Fruit fly (Drosophila melanogaster): ENCODE data around the gene CG33271.

DNA sequence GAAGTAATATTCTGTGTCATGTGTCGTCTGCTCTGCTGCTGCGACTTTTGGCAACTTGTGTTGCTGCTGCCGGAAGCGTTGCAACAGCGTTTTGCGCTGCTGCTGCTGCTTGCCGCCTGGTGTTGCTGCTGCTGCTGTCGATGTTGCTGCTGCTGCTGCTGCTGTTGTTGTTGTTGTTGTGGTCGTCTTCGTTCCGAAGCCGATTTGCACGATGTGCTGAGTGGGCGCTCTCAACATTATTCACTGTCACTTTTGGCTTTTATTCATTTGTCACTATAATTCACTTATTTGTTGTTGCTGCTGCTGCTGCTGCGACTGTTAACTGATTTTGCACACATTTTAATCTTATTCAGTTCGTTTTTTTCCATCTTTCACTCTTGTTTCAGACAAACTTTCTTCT, 34.9 kb downstream of the CG33271 start:
- TF ChIP-seq Ptx1 (GFP tag; IDR thresholded peaks at IDR 0.05) (no peak), Hr51 (GFP tag; optimal IDR thresholded peaks at IDR 0.05) (no peak)

Data from whole organism, embryonic.